Fruit fly (Drosophila melanogaster): Measurements from ENCODE around the gene RpL17.

Gene RpL17

DNA sequence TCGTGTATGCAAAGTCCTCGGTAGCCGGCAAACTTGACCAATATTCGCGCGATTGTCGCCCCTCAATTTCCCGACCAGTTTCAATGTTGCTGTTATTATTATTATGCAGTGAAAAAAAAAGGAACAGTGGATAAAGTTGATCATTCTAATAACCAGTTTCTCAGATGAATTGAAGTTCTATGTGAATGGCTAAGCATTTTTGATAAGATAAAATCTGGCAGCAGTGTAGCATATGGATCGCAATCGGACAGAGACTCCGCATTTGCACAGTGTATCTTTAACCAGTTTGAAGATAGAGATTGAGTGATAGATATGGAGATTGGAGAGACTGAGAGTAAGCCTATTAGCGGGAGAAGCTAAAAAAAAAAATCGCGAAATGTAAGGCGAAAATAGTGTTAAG is 49.4 kb upstream of the RpL17 start (continued):
- TF ChIP-seq prd (optimal IDR thresholded peaks at IDR 0.05) (no peak), prd (GFP tag; IDR thresholded peaks at IDR 0.05) (peak; percentile 82), CG10274 (GFP tag; optimal IDR thresholded peaks at IDR 0.05) (peak; percentile 43), hth (optimal IDR thresholded peaks at IDR 0.05) (no peak), H15 (GFP tag; IDR thresholded peaks at IDR 0.05) (peak; percentile 63), Pdp1 (GFP tag; optimal IDR thresholded peaks at IDR 0.05) (peak; percentile 37 to 50), D19B (GFP tag; optimal IDR thresholded peaks at IDR 0.05) (peak; percentile 22), CG7357 (GFP tag; IDR thresholded peaks at IDR 0.05) (peak; percentile 43; the same call in 1 of the 3 replicates), CG30403 (GFP tag; optimal IDR thresholded peaks at IDR 0.05) (peak; percentile 75), CG11696 (GFP tag; IDR thresholded peaks at IDR 0.05) (peak; percentile 50; the same call in 1 of the 2 replicates), tup (GFP tag; optimal IDR thresholded peaks at IDR 0.05) (peak; percentile 5), CG9437 (GFP tag; optimal IDR thresholded peaks at IDR 0.05) (peak; percentile 30), sisA (GFP tag; IDR thresholded peaks at IDR 0.05) (peak; percentile 76), CG30431 (GFP tag; optimal IDR thresholded peaks at IDR 0.05) (peak; percentile 46), CG6254 (GFP tag; optimal IDR thresholded peaks at IDR 0.05) (no peak), onecut (GFP tag; IDR thresholded peaks at IDR 0.05) (peak; percentile 41; the same call in 1 of the 2 replicates), CG1603 (tag; optimal IDR thresholded peaks at IDR 0.05) (peak; percentile 81), Scr (GFP tag; IDR thresholded peaks at IDR 0.05; ENCODE audit: partially characterized antibody) (no peak), Fer2 (tag; optimal IDR thresholded peaks at IDR 0.05) (peak; percentile 33), CG16813 (GFP tag; IDR thresholded peaks at IDR 0.05; ENCODE audit: partially characterized antibody) (no peak), CG18476 (GFP tag; optimal IDR thresholded peaks at IDR 0.05) (peak; percentile 3), CG43689 (GFP tag; IDR thresholded peaks at IDR 0.05) (peak; percentile 32; the same call in 1 of the 2 replicates), CG15696 (tag; optimal IDR thresholded peaks at IDR 0.05) (no peak), CG31388 (GFP tag; optimal IDR thresholded peaks at IDR 0.05) (no peak), sc (optimal IDR thresholded peaks at IDR 0.05) (no peak), sc (GFP tag; optimal IDR thresholded peaks at IDR 0.05) (no peak), Nf-YB (GFP tag; optimal IDR thresholded peaks at IDR 0.05) (peak; percentile 18), da (GFP tag; optimal IDR thresholded peaks at IDR 0.05) (peak; percentile 30), abd-A (tag; optimal IDR thresholded peaks at IDR 0.05) (no peak), CG33557 (GFP tag; optimal IDR thresholded peaks at IDR 0.05) (no peak), gt (GFP tag; IDR thresholded peaks at IDR 0.05) (no peak), tgo (GFP tag; IDR thresholded peaks at IDR 0.05) (peak; percentile 72), inv (GFP tag; IDR thresholded peaks at IDR 0.05; ENCODE audit: partially characterized antibody) (no peak), CG3407 (GFP tag; optimal IDR thresholded peaks at IDR 0.05) (no peak), sna (GFP tag; IDR thresholded peaks at IDR 0.05; ENCODE audit: partially characterized antibody) (no peak), so (GFP tag; IDR thresholded peaks at IDR 0.05) (peak; percentile 66; the same call in 1 of the 3 replicates), klu (GFP tag; IDR thresholded peaks at IDR 0.05) (peak; percentile 62), HLH54F (GFP tag; optimal IDR thresholded peaks at IDR 0.05) (peak; percentile 75), amos (GFP tag; IDR thresholded peaks at IDR 0.05; ENCODE audit: partially characterized antibody) (no peak), ro (GFP tag; IDR thresholded peaks at IDR 0.05) (no peak), CG11398 (GFP tag; optimal IDR thresholded peaks at IDR 0.05) (peak; percentile 42), CG16779 (GFP tag; IDR thresholded peaks at IDR 0.05) (peak; percentile 37; the same call in 1 of the 2 replicates), ato (GFP tag; IDR thresholded peaks at IDR 0.05; ENCODE audit: partially characterized antibody) (no peak), Nf-YA (GFP tag; IDR thresholded peaks at IDR 0.05) (0 out of 2 replicates have a peak, but pooled peaks have one; percentile 15), slou (GFP tag; optimal IDR thresholded peaks at IDR 0.05) (peak; percentile 22), caup (GFP tag; optimal IDR thresholded peaks at IDR 0.05; ENCODE audit: severe bottlenecking) (peak; percentile 70), Stat92E (GFP tag; optimal IDR thresholded peaks at IDR 0.05) (no peak), CG33213 (GFP tag; optimal IDR thresholded peaks at IDR 0.05) (peak; percentile 37), chm (GFP tag; IDR thresholded peaks at IDR 0.05) (peak; percentile 59; the same call in 1 of the 2 replicates), CG12659 (GFP tag; optimal IDR thresholded peaks at IDR 0.05) (peak; percentile 64)

Measured in whole organism, embryonic.